Fruit fly (Drosophila melanogaster) whole organism, embryonic: ENCODE measurements around the gene CG32087.

Experiments used
- CG10147 ChIP-seq: fragments of 200-800 bp; sonication (Bioruptor generic); optimal IDR thresholded peaks from 2 replicates; lab custom pipeline; 2019; ENCODE audit warnings: missing biosample characterization, mild to moderate bottlenecking, missing genetic modification characterization, moderate library complexity
- CG11085 ChIP-seq: fragments of 200-800 bp; sonication (Bioruptor generic); IDR thresholded peaks from 2 replicates; pipeline ENCODE4 v1.3.6; 2022; ENCODE audit warnings: missing biosample characterization, missing genetic modification characterization
- CG11723 ChIP-seq: fragments of 200-800 bp; sonication (Bioruptor generic); optimal IDR thresholded peaks from 2 replicates; lab custom pipeline; 2017; ENCODE audit warnings: missing biosample characterization, mild to moderate bottlenecking, missing genetic modification characterization
- CG33557 ChIP-seq: fragments of 200-800 bp; sonication (Bioruptor generic); optimal IDR thresholded peaks from 2 replicates; lab custom pipeline; 2019; ENCODE audit warnings: missing biosample characterization, mild to moderate bottlenecking, missing genetic modification characterization, moderate library complexity
- CG4424 ChIP-seq: fragments of 200-800 bp; sonication (Bioruptor generic); optimal IDR thresholded peaks from 3 replicates; lab custom pipeline; 2016; ENCODE audit warnings: missing biosample characterization, missing genetic modification characterization
- CG7786 ChIP-seq: fragments of 200-800 bp; sonication (Bioruptor generic); optimal IDR thresholded peaks from 2 replicates; lab custom pipeline; 2016; ENCODE audit warnings: missing biosample characterization, missing genetic modification characterization
- CG7839 ChIP-seq: fragments of 200-800 bp; sonication (Bioruptor generic); optimal IDR thresholded peaks from 3 replicates; lab custom pipeline; 2018; ENCODE audit warnings: missing biosample characterization, mild to moderate bottlenecking, missing genetic modification characterization, moderate library complexity
- Eip74EF ChIP-seq, 2 experiments: fragments of 200-800 bp in 1 of 2; fragments of >200 bp in 1 of 2; sonication (Bioruptor generic) in 1 of 2; optimal IDR thresholded peaks; 2 replicates each; lab custom pipeline; 2017 to 2019; ENCODE audit warnings: missing biosample characterization in 2 of 2, missing genetic modification characterization in 2 of 2, mild to moderate bottlenecking in 1 of 2, moderate library complexity in 1 of 2
- Hr78 ChIP-seq, 2 experiments: fragments of 200-800 bp in 1 of 2; fragments of >200 bp in 1 of 2; sonication (Bioruptor generic) in 1 of 2; optimal IDR thresholded peaks; 2 replicates each; lab custom pipeline; 2017 to 2019; ENCODE audit warnings: missing biosample characterization in 2 of 2, missing genetic modification characterization in 2 of 2, mild to moderate bottlenecking in 1 of 2, moderate library complexity in 1 of 2
- Max ChIP-seq: fragments of 200-800 bp; sonication (Bioruptor generic); optimal IDR thresholded peaks from 2 replicates; lab custom pipeline; 2016; ENCODE audit warnings: missing biosample characterization, mild to moderate bottlenecking, missing genetic modification characterization
- cg ChIP-seq: fragments of 200-800 bp; sonication (Bioruptor generic); optimal IDR thresholded peaks from 3 replicates; lab custom pipeline; 2019; ENCODE audit warnings: missing biosample characterization, mild to moderate bottlenecking, missing genetic modification characterization, moderate library complexity
- fd102C ChIP-seq: fragments of 200-800 bp; sonication (Bioruptor generic); optimal IDR thresholded peaks from 2 replicates; lab custom pipeline; 2018; ENCODE audit warnings: missing biosample characterization, mild to moderate bottlenecking, missing genetic modification characterization, moderate library complexity
- salm ChIP-seq: fragments of 200-800 bp; sonication (Bioruptor generic); optimal IDR thresholded peaks from 2 replicates; lab custom pipeline; 2018; ENCODE audit warnings: missing biosample characterization, mild to moderate bottlenecking, missing genetic modification characterization
- vvl ChIP-seq: fragments of 200-800 bp; sonication (Bioruptor generic); IDR thresholded peaks from 2 replicates; pipeline ENCODE4 v1.3.6; 2022; ENCODE audit warnings: missing biosample characterization, missing genetic modification characterization

The CG32087 gene

dm6 chr3L:11777348-11777958, 45.5 kb downstream of the CG32087 start (continued):
- TF ChIP-seq cg (peak; percentile 72), CG4424 (GFP tag; lab: Kevin White, UChicago) (no peak), CG7839 (tag; lab: Kevin White, UChicago) (no peak), Eip74EF (GFP tag; optimal IDR thresholded peaks at IDR 0.05; lab: Kevin White, UChicago) (no peak), Hr78 (GFP tag; optimal IDR thresholded peaks at IDR 0.05; lab: Kevin White, UChicago) (peak in 1 of 2 experiments; percentile 77), salm (no peak), CG10147 (GFP tag; lab: Kevin White, UChicago) (no peak), CG11085 (GFP tag; lab: Robert Waterston, UW) (no peak), Max (GFP tag; lab: Kevin White, UChicago) (no peak), CG11723 (GFP tag; lab: Kevin White, UChicago) (no peak), CG33557 (no peak), fd102C (GFP tag; lab: Kevin White, UChicago) (no peak), vvl (GFP tag; lab: Robert Waterston, UW) (peak; percentile 24; the same call in 1 of the 2 replicates), CG7786 (GFP tag; lab: Kevin White, UChicago) (no peak)
